Worm (Caenorhabditis elegans): Measurements from ENCODE around the gene F09E5.12.

F09E5.12 gene

ce11 chrII:5389831-5390323 is 19.3 kb upstream of the F09E5.12 start, which contains the start of gene ndx-6:
ndx-6 (minus strand) TSS chrII:5389881.
- TF ChIP-seq ama-1 (optimal IDR thresholded peaks at IDR 0.05) (peak; percentile 62), sem-4 (tag; optimal IDR thresholded peaks at IDR 0.05) (peak; percentile 60), F13H6.1 (tag; optimal IDR thresholded peaks at IDR 0.05) (peak; percentile 81), unc-55 (GFP tag; optimal IDR thresholded peaks at IDR 0.05) (peak; percentile 95), lin-39 (tag; optimal IDR thresholded peaks at IDR 0.05) (no peak), nhr-129 (tag; optimal IDR thresholded peaks at IDR 0.05) (peak; percentile 92), ztf-1 (GFP tag; conservative IDR thresholded peaks at IDR 0.05) (no peak), Y55F3AM.14 (GFP tag; optimal IDR thresholded peaks at IDR 0.05) (no peak), crh-2 (tag; optimal IDR thresholded peaks at IDR 0.05) (peak; percentile 90), unc-62 (GFP tag; optimal IDR thresholded peaks at IDR 0.05) (no peak), nhr-11 (tag; optimal IDR thresholded peaks at IDR 0.05) (no peak), elt-1 (tag; optimal IDR thresholded peaks at IDR 0.05) (no peak), lin-13 (GFP tag; optimal IDR thresholded peaks at IDR 0.05) (peak; percentile 83), aly-2 (tag; optimal IDR thresholded peaks at IDR 0.05) (no peak), nhr-6 (tag; optimal IDR thresholded peaks at IDR 0.05) (peak; percentile 79), alr-1 (tag; optimal IDR thresholded peaks at IDR 0.05) (no peak), mbf-1 (tag; optimal IDR thresholded peaks at IDR 0.05) (no peak), unc-39 (tag; optimal IDR thresholded peaks at IDR 0.05) (no peak), nhr-21 (tag; optimal IDR thresholded peaks at IDR 0.05) (peak; percentile 70), C34F6.9 (tag; optimal IDR thresholded peaks at IDR 0.05) (peak; percentile 88), snpc-4 (tag; optimal IDR thresholded peaks at IDR 0.05) (peak; percentile 80), sma-3 (GFP tag; optimal IDR thresholded peaks at IDR 0.05) (peak; percentile 88), ceh-82 (tag; optimal IDR thresholded peaks at IDR 0.05) (no peak), lin-11 (tag; optimal IDR thresholded peaks at IDR 0.05) (peak; percentile 45), sma-9 (GFP tag; optimal IDR thresholded peaks at IDR 0.05) (peak; percentile 87), sma-9 (tag; optimal IDR thresholded peaks at IDR 0.05) (no peak), mab-5 (tag; optimal IDR thresholded peaks at IDR 0.05) (peak; percentile 84), nhr-77 (tag; optimal IDR thresholded peaks at IDR 0.05) (peak; percentile 74), lsy-2 (tag; optimal IDR thresholded peaks at IDR 0.05) (peak; percentile 79 to 93), R02D3.7 (tag; optimal IDR thresholded peaks at IDR 0.05) (peak; percentile 40), nhr-237 (tag; optimal IDR thresholded peaks at IDR 0.05) (no peak), nhr-25 (tag; optimal IDR thresholded peaks at IDR 0.05) (peak; percentile 85), nhr-10 (tag; optimal IDR thresholded peaks at IDR 0.05) (no peak), blmp-1 (tag; optimal IDR thresholded peaks at IDR 0.05; ENCODE audit: insufficient read depth) (peak; percentile 56), zag-1 (tag; optimal IDR thresholded peaks at IDR 0.05) (peak; percentile 35), dmd-4 (tag; optimal IDR thresholded peaks at IDR 0.05) (no peak), gmeb-1 (tag; optimal IDR thresholded peaks at IDR 0.05) (peak; percentile 98), ztf-4 (tag; optimal IDR thresholded peaks at IDR 0.05) (peak; percentile 73), fos-1 (tag; optimal IDR thresholded peaks at IDR 0.05) (peak; percentile 85), elt-3 (tag; optimal IDR thresholded peaks at IDR 0.05) (no peak), nhr-23 (tag; optimal IDR thresholded peaks at IDR 0.05) (no peak), peb-1 (tag; optimal IDR thresholded peaks at IDR 0.05) (no peak), mdl-1 (tag; optimal IDR thresholded peaks at IDR 0.05) (no peak), egl-27 (tag; optimal IDR thresholded peaks at IDR 0.05) (peak; percentile 36), nhr-12 (tag; optimal IDR thresholded peaks at IDR 0.05) (no peak), ZK546.5 (tag; optimal IDR thresholded peaks at IDR 0.05) (no peak), ceh-16 (tag; optimal IDR thresholded peaks at IDR 0.05) (peak; percentile 68), skn-1 (tag; optimal IDR thresholded peaks at IDR 0.05) (peak; percentile 37), ztf-11 (tag; optimal IDR thresholded peaks at IDR 0.05) (no peak)

All from whole organism, L2 larva.